Worm (Caenorhabditis elegans): ENCODE results near the gene M02D8.6.

DNA sequence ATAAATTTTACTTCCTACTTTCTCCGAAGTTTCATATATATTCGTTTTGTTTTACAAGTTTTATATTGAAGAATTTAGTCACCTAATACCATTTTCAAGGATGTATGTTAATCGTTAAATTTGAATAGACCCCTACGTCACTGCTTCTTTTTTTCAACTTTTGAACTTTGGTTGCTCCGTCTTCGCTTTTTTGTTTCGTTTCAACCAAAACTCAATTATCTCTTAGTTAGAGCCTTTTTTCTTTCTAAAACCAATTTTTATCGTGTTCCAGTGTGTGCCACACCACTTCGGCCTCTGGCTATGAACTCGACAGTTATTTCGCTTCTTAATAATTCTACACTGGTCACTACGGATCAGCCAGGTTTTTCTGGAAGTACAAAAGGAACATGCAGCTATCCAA lies 34.2 kb downstream of the M02D8.6 start, which contains the start of gene frpr-8:
- TF ChIP-seq pqm-1 (tag; optimal IDR thresholded peaks at IDR 0.05) (no peak), skn-1 (tag; optimal IDR thresholded peaks at IDR 0.05) (no peak), ztf-11 (tag; optimal IDR thresholded peaks at IDR 0.05) (no peak)

All from whole organism, L4 larva.